Worm (Caenorhabditis elegans) whole organism, L3 larva: ENCODE data around the gene H03G16.6.

Experiments used
- lin-39 ChIP-seq: fragments of 150-350 bp; optimal IDR thresholded peaks from 2 replicates; lab custom pipeline; 2018; ENCODE audit warnings: missing biosample characterization, missing genetic modification reagents, missing genetic modification characterization
- nhr-11 ChIP-seq: fragments of 150-350 bp; optimal IDR thresholded peaks from 2 replicates; lab custom pipeline; 2014; ENCODE audit warnings: missing biosample characterization, missing genetic modification characterization
- nhr-12 ChIP-seq: fragments of 150-350 bp; optimal IDR thresholded peaks from 2 replicates; lab custom pipeline; 2014; ENCODE audit warnings: missing biosample characterization, missing genetic modification characterization

ce11 chrX:15016102-15016501, 36.4 kb upstream of the H03G16.6 start:
- no peak for TF ChIP-seq lin-39
- no peak for TF ChIP-seq nhr-12
- no peak for TF ChIP-seq nhr-11 (tag; lab: Kevin White, UChicago)
